Worm (Caenorhabditis elegans) whole organism, L3 larva: ENCODE measurements around the gene xpf-1.

Experiments used
- ceh-16 ChIP-seq: sonication (generic microtip); optimal IDR thresholded peaks from 2 replicates; lab custom pipeline; 2017; ENCODE audit warnings: missing biosample characterization, missing genetic modification characterization
- egl-27 ChIP-seq: sonication (generic microtip); optimal IDR thresholded peaks from 4 replicates; lab custom pipeline; 2017; ENCODE audit warnings: missing biosample characterization, missing genetic modification reagents, missing genetic modification characterization
- elt-2 ChIP-seq: sonication (generic microtip); optimal IDR thresholded peaks from 2 replicates; lab custom pipeline; 2016; ENCODE audit warnings: missing genetic modification reagents, mild to moderate bottlenecking, missing genetic modification characterization, missing compliant biosample characterization
- jun-1 ChIP-seq: fragments of 150-350 bp; optimal IDR thresholded peaks from 2 replicates; lab custom pipeline; 2014; ENCODE audit warnings: missing biosample characterization, missing genetic modification reagents, missing genetic modification characterization
- nhr-11 ChIP-seq: fragments of 150-350 bp; optimal IDR thresholded peaks from 2 replicates; lab custom pipeline; 2014; ENCODE audit warnings: missing biosample characterization, missing genetic modification characterization
- nhr-25 ChIP-seq: sonication (generic microtip); optimal IDR thresholded peaks from 2 replicates; lab custom pipeline; 2017; ENCODE audit warnings: missing biosample characterization, missing genetic modification characterization
- pha-4 ChIP-seq: fragments of 150-350 bp; optimal IDR thresholded peaks from 2 replicates; lab custom pipeline; 2014; ENCODE audit warnings: missing biosample characterization, missing genetic modification reagents, missing genetic modification characterization
- pqm-1 ChIP-seq: fragments of 150-350 bp; optimal IDR thresholded peaks from 2 replicates; lab custom pipeline; 2017; ENCODE audit warnings: missing biosample characterization, missing genetic modification characterization, inconsistent platforms
- tbx-2 ChIP-seq: sonication (generic microtip); optimal IDR thresholded peaks from 2 replicates; lab custom pipeline; 2016; ENCODE audit warnings: mild to moderate bottlenecking, missing genetic modification characterization, missing compliant biosample characterization
- unc-39 ChIP-seq: sonication (generic microtip); optimal IDR thresholded peaks from 4 replicates; lab custom pipeline; 2017; ENCODE audit warnings: missing biosample characterization, missing genetic modification characterization
- unc-62 ChIP-seq: fragments of 150-350 bp; sonication (generic microtip); optimal IDR thresholded peaks from 4 replicates; lab custom pipeline; 2014; ENCODE audit warnings: missing biosample characterization, missing genetic modification reagents, missing genetic modification characterization
- zag-1 ChIP-seq: fragments of 150-350 bp; optimal IDR thresholded peaks from 2 replicates; lab custom pipeline; 2014; ENCODE audit warnings: missing biosample characterization, missing genetic modification characterization
- ztf-11 ChIP-seq: fragments of 150-350 bp; optimal IDR thresholded peaks from 2 replicates; lab custom pipeline; 2014; ENCODE audit warnings: missing biosample characterization, missing genetic modification characterization

DNA sequence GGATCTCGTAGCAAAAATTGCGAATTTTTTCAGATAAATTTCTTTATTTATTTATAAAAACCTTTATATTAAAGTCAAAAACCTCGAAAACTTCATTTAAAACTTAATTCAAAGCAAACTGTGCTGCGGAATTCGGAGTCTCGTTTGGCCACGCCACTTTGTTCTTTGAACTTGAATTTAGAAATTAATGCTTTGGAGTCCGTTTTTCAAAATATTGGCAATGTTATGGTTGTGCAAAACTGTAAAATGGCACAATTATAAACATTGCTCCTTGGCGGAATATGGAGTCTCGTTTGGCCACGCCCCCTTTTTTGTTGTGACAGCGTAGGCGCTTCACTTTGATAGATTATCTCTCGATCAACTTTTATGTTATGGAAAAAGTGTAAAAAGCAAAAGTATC, 23.6 kb downstream of the xpf-1 start:
- no peak for TF ChIP-seq tbx-2 (tag; lab: Kevin White, UChicago)
- TF ChIP-seq pqm-1 (tag; lab: Kevin White, UChicago): no peak
- TF ChIP-seq zag-1 (tag; lab: Kevin White, UChicago): no peak
- TF ChIP-seq unc-39 (tag; lab: Kevin White, UChicago): no peak
- TF ChIP-seq pha-4 (tag; lab: Kevin White, UChicago): no peak
- TF ChIP-seq ztf-11: no peak
- no peak for TF ChIP-seq jun-1 (tag; lab: Kevin White, UChicago)
- no peak for TF ChIP-seq nhr-25 (tag; lab: Kevin White, UChicago)
- TF ChIP-seq nhr-11 (tag; lab: Kevin White, UChicago): no peak
- no peak for TF ChIP-seq egl-27 (tag; lab: Kevin White, UChicago)
- no peak for TF ChIP-seq unc-62 (GFP tag; lab: Kevin White, UChicago)
- TF ChIP-seq elt-2: no peak
- no peak for TF ChIP-seq ceh-16
